Fruit fly (Drosophila melanogaster): ENCODE results near the gene Best1.
A peak's percentile ranks its signal among the peaks of the same experiment; 100 is the strongest.

The Best1 gene

dm6 chr3R:10144103-10144998, 25.9 kb downstream of the Best1 start, which contains the start of the genes TAF1B and Invadolysin (continued):
- no peak for TF ChIP-seq Hr78 (GFP tag; optimal IDR thresholded peaks at IDR 0.05)
- TF ChIP-seq N (GFP tag; optimal IDR thresholded peaks at IDR 0.05) = no peak
- peak; percentile 23 for TF ChIP-seq GATAd (GFP tag; optimal IDR thresholded peaks at IDR 0.05)

dm6 chr3R:10142770-10143169, 27.5 kb downstream of the Best1 start, which contains the start of gene CG42759:
Gene CG42759 (plus strand): TSS chr3R:10143070.
- TF ChIP-seq jim (GFP tag; optimal IDR thresholded peaks at IDR 0.05) = no peak
- TF ChIP-seq Hnf4 (GFP tag; optimal IDR thresholded peaks at IDR 0.05) = no peak
- TF ChIP-seq HLH106 (tag; optimal IDR thresholded peaks at IDR 0.05) = no peak
- no peak for TF ChIP-seq Hr83 (GFP tag; optimal IDR thresholded peaks at IDR 0.05; ENCODE audit: poor library complexity, severe bottlenecking)
- TF ChIP-seq dl (GFP tag; optimal IDR thresholded peaks at IDR 0.05; ENCODE audit: insufficient read depth in 1 of 2, partially characterized antibody in 2 of 2) = no peak
- TF ChIP-seq Dfd (GFP tag; optimal IDR thresholded peaks at IDR 0.05) = no peak
- no peak for TF ChIP-seq h (GFP tag; optimal IDR thresholded peaks at IDR 0.05)
- TF ChIP-seq fru (GFP tag; optimal IDR thresholded peaks at IDR 0.05) = no peak
- no peak for TF ChIP-seq GATAd (GFP tag; optimal IDR thresholded peaks at IDR 0.05)

- TF ChIP-seq br (GFP tag; optimal IDR thresholded peaks at IDR 0.05) (peak; percentile 36), woc (GFP tag; optimal IDR thresholded peaks at IDR 0.05) (peak; percentile 9), CG32264 (GFP tag; optimal IDR thresholded peaks at IDR 0.05) (no peak), Dif (GFP tag; optimal IDR thresholded peaks at IDR 0.05; ENCODE audit: partially characterized antibody) (peak; percentile 55), tai (GFP tag; optimal IDR thresholded peaks at IDR 0.05) (no peak), fru (GFP tag; optimal IDR thresholded peaks at IDR 0.05) (peak; percentile 40), psq (GFP tag; optimal IDR thresholded peaks at IDR 0.05) (peak; percentile 21), dmrt93B (GFP tag; optimal IDR thresholded peaks at IDR 0.05) (peak; percentile 21), jim (GFP tag; optimal IDR thresholded peaks at IDR 0.05) (no peak), dl (GFP tag; optimal IDR thresholded peaks at IDR 0.05; ENCODE audit: insufficient read depth in 1 of 2, partially characterized antibody in 2 of 2) (peak in 1 of 2 experiments; percentile 27), dsf (GFP tag; optimal IDR thresholded peaks at IDR 0.05; ENCODE audit: borderline replicate concordance) (no peak), HLH106 (tag; optimal IDR thresholded peaks at IDR 0.05) (peak; percentile 38), brk (GFP tag; optimal IDR thresholded peaks at IDR 0.05) (no peak), Sp1 (GFP tag; optimal IDR thresholded peaks at IDR 0.05) (peak; percentile 58), sage (GFP tag; optimal IDR thresholded peaks at IDR 0.05) (no peak), foxo (GFP tag; optimal IDR thresholded peaks at IDR 0.05) (peak in 1 of 2 experiments; percentile 36), rgr (GFP tag; optimal IDR thresholded peaks at IDR 0.05) (peak; percentile 2), sv (GFP tag; optimal IDR thresholded peaks at IDR 0.05) (peak; percentile 18), Mio (GFP tag; optimal IDR thresholded peaks at IDR 0.05) (no peak), Myc (optimal IDR thresholded peaks at IDR 0.05) (peak; percentile 99), Rel (GFP tag; optimal IDR thresholded peaks at IDR 0.05) (no peak), Rel (tag; optimal IDR thresholded peaks at IDR 0.05) (no peak), Abd-B (GFP tag; optimal IDR thresholded peaks at IDR 0.05) (no peak), Dfd (GFP tag; optimal IDR thresholded peaks at IDR 0.05) (no peak), Hr83 (GFP tag; optimal IDR thresholded peaks at IDR 0.05; ENCODE audit: poor library complexity, severe bottlenecking) (no peak), OdsH (GFP tag; optimal IDR thresholded peaks at IDR 0.05) (peak; percentile 33), Vsx2 (GFP tag; optimal IDR thresholded peaks at IDR 0.05; ENCODE audit: partially characterized antibody) (no peak), CrebA (GFP tag; optimal IDR thresholded peaks at IDR 0.05; ENCODE audit: borderline replicate concordance) (no peak), GATAd (GFP tag; optimal IDR thresholded peaks at IDR 0.05) (no peak), ey (GFP tag; optimal IDR thresholded peaks at IDR 0.05) (peak; percentile 4)
Observed at dm6 chr3R:10139649-10140598, 30.4 kb downstream of the Best1 start, which contains the start of gene tws. Gene tws (minus strand): TSS chr3R:10139772.

All from whole organism, wandering third instar larva.